Fruit fly (Drosophila melanogaster) whole organism, embryonic: ENCODE data around the gene CG15024.

Experiments
- CG1233 ChIP-seq: fragments of 200-800 bp; sonication (Bioruptor generic); optimal IDR thresholded peaks from 4 replicates; lab custom pipeline; 2018; ENCODE audit warnings: missing biosample characterization, mild to moderate bottlenecking, missing genetic modification characterization
- CG13775 ChIP-seq: fragments of 200-800 bp; sonication (Bioruptor generic); optimal IDR thresholded peaks from 3 replicates; lab custom pipeline; 2017; ENCODE audit warnings: missing biosample characterization, mild to moderate bottlenecking, missing genetic modification characterization
- CG15073 ChIP-seq: fragments of 200-800 bp; sonication (Bioruptor generic); optimal IDR thresholded peaks from 2 replicates; lab custom pipeline; 2016; ENCODE audit warnings: missing biosample characterization, missing genetic modification characterization
- CG15696 ChIP-seq: fragments of 200-800 bp; sonication (Bioruptor generic); optimal IDR thresholded peaks from 2 replicates; lab custom pipeline; 2019; ENCODE audit warnings: missing biosample characterization, mild to moderate bottlenecking, missing genetic modification characterization, moderate library complexity
- CG16813 ChIP-seq: fragments of 200-800 bp; sonication (Bioruptor generic); IDR thresholded peaks from 3 replicates; pipeline ENCODE4 v1.3.6; 2022; ENCODE audit warnings: missing biosample characterization, missing genetic modification characterization; ENCODE audit not compliant: partially characterized antibody
- CG17186 ChIP-seq: fragments of 200-800 bp; sonication (Bioruptor generic); optimal IDR thresholded peaks from 3 replicates; lab custom pipeline; 2017; ENCODE audit warnings: missing biosample characterization, missing genetic modification reagents, missing genetic modification characterization
- CG1832 ChIP-seq: fragments of 200-800 bp; sonication (Bioruptor generic); optimal IDR thresholded peaks from 2 replicates; lab custom pipeline; 2017; ENCODE audit warnings: missing biosample characterization, mild to moderate bottlenecking, missing genetic modification characterization, inconsistent platforms
- CG18764 ChIP-seq: fragments of 200-800 bp; sonication (Bioruptor generic); optimal IDR thresholded peaks from 3 replicates; lab custom pipeline; 2016; ENCODE audit warnings: missing biosample characterization, missing genetic modification characterization
- CG34224 ChIP-seq: fragments of 200-800 bp; sonication (Bioruptor generic); IDR thresholded peaks from 3 replicates; pipeline ENCODE4 v1.3.6; 2022; ENCODE audit warnings: missing biosample characterization, missing genetic modification characterization; ENCODE audit not compliant: partially characterized antibody
- CG3726 ChIP-seq: fragments of 200-800 bp; sonication (Bioruptor generic); IDR thresholded peaks from 3 replicates; pipeline ENCODE4, ENCODE4 v1.3.6; 2022; ENCODE audit warnings: missing biosample characterization, missing genetic modification characterization
- CG3995 ChIP-seq: fragments of 200-800 bp; sonication (Bioruptor generic); optimal IDR thresholded peaks from 3 replicates; lab custom pipeline; 2016; ENCODE audit warnings: missing biosample characterization, missing genetic modification characterization
- CG4707 ChIP-seq: fragments of 200-800 bp; sonication (Bioruptor generic); optimal IDR thresholded peaks from 2 replicates; lab custom pipeline; 2018; ENCODE audit warnings: missing biosample characterization, mild to moderate bottlenecking, missing genetic modification characterization, moderate library complexity
- CG6175 ChIP-seq: fragments of 200-800 bp; sonication (Bioruptor generic); IDR thresholded peaks from 3 replicates; pipeline ENCODE4 v1.3.6; 2022; ENCODE audit warnings: missing biosample characterization, missing genetic modification characterization
- CG6254 ChIP-seq: fragments of 200-800 bp; sonication (Bioruptor generic); optimal IDR thresholded peaks from 3 replicates; lab custom pipeline; 2017; ENCODE audit warnings: mild to moderate bottlenecking, missing biosample characterization, missing genetic modification reagents, missing genetic modification characterization
- Dp ChIP-seq: fragments of 200-800 bp; sonication (Bioruptor generic); optimal IDR thresholded peaks from 2 replicates; lab custom pipeline; 2018; ENCODE audit warnings: missing biosample characterization, mild to moderate bottlenecking, missing genetic modification characterization, moderate library complexity
- ERR ChIP-seq: fragments of 200-800 bp; sonication (Bioruptor generic); optimal IDR thresholded peaks from 2 replicates; lab custom pipeline; 2016; ENCODE audit warnings: missing biosample characterization, missing genetic modification characterization
- Ets65A ChIP-seq: fragments of 200-800 bp; sonication (Bioruptor generic); peaks from one replicate; lab custom pipeline; 2016; ENCODE audit warnings: missing biosample characterization, missing genetic modification characterization
- Fer2 ChIP-seq: fragments of 200-800 bp; sonication (Bioruptor generic); optimal IDR thresholded peaks from 2 replicates; lab custom pipeline; 2018; ENCODE audit warnings: missing biosample characterization, mild to moderate bottlenecking, missing genetic modification characterization, moderate library complexity
- Lhr ChIP-seq: fragments of 200-800 bp; sonication (Bioruptor generic); optimal IDR thresholded peaks from 3 replicates; lab custom pipeline; 2017; ENCODE audit warnings: mild to moderate bottlenecking, missing biosample characterization, missing genetic modification reagents, missing genetic modification characterization
- Lim3 ChIP-seq: fragments of 200-800 bp; sonication (Bioruptor generic); IDR thresholded peaks from 2 replicates; pipeline ENCODE4 v1.3.6; 2022; ENCODE audit warnings: missing biosample characterization, missing genetic modification characterization
- Mad ChIP-seq: fragments of 200-800 bp; sonication (Bioruptor generic); optimal IDR thresholded peaks from 2 replicates; lab custom pipeline; 2016; ENCODE audit warnings: missing biosample characterization, missing genetic modification characterization
- Med ChIP-seq: fragments of 200-800 bp; sonication (Bioruptor generic); peaks from one replicate; lab custom pipeline; 2016; ENCODE audit warnings: missing biosample characterization, missing genetic modification characterization, mild to moderate bottlenecking, inconsistent platforms, moderate library complexity
- Nf-YA ChIP-seq: fragments of 200-800 bp; sonication (Bioruptor generic); IDR thresholded peaks from 2 replicates; pipeline ENCODE4 v1.3.6; 2022; ENCODE audit warnings: missing biosample characterization, missing genetic modification characterization
- Oli ChIP-seq: fragments of 200-800 bp; sonication (Bioruptor generic); optimal IDR thresholded peaks from 2 replicates; lab custom pipeline; 2018; ENCODE audit warnings: missing biosample characterization, mild to moderate bottlenecking, missing genetic modification characterization, moderate library complexity
- Optix ChIP-seq: fragments of 200-800 bp; sonication (Bioruptor generic); IDR thresholded peaks from 3 replicates; pipeline ENCODE4 v1.3.6; 2022; ENCODE audit warnings: missing biosample characterization, missing genetic modification characterization
- Pdp1 ChIP-seq, 2 experiments: fragments of 200-800 bp; sonication (Bioruptor generic); optimal IDR thresholded peaks; 3 replicates each; lab custom pipeline; 2016; ENCODE audit warnings: missing biosample characterization in 2 of 2, missing genetic modification characterization in 2 of 2, mild to moderate bottlenecking in 1 of 2, moderate library complexity in 1 of 2
- Poxn ChIP-seq: fragments of 200-800 bp; sonication (Bioruptor generic); IDR thresholded peaks from 2 replicates; pipeline ENCODE4 v1.3.6; 2022; ENCODE audit warnings: missing biosample characterization, missing genetic modification characterization
- Ptx1 ChIP-seq: fragments of 200-800 bp; sonication (Bioruptor generic); IDR thresholded peaks from 2 replicates; pipeline ENCODE4 v1.3.6; 2022; ENCODE audit warnings: missing biosample characterization, missing genetic modification characterization
- Sry-β ChIP-seq: fragments of 200-800 bp; sonication (Bioruptor generic); optimal IDR thresholded peaks from 2 replicates; lab custom pipeline; 2018; ENCODE audit warnings: missing biosample characterization, mild to moderate bottlenecking, missing genetic modification characterization, moderate library complexity
- cad ChIP-seq: fragments of >200 bp; optimal IDR thresholded peaks from 2 replicates; lab custom pipeline; 2017; ENCODE audit warnings: missing biosample characterization, missing genetic modification characterization
- cas ChIP-seq: fragments of 200-800 bp; sonication (Bioruptor generic); IDR thresholded peaks from 2 replicates; pipeline ENCODE4 v1.3.6; 2022; ENCODE audit warnings: missing biosample characterization, missing genetic modification characterization
- cg ChIP-seq: fragments of 200-800 bp; sonication (Bioruptor generic); optimal IDR thresholded peaks from 3 replicates; lab custom pipeline; 2019; ENCODE audit warnings: missing biosample characterization, mild to moderate bottlenecking, missing genetic modification characterization, moderate library complexity
- chif ChIP-seq, 2 experiments: fragments of 200-800 bp; sonication (Bioruptor generic); optimal IDR thresholded peaks; 3 replicates each; lab custom pipeline; 2016; ENCODE audit warnings: missing biosample characterization in 2 of 2, missing genetic modification characterization in 2 of 2
- gsb-n ChIP-seq: fragments of 200-800 bp; sonication (Bioruptor generic); optimal IDR thresholded peaks from 3 replicates; lab custom pipeline; 2018; ENCODE audit warnings: missing biosample characterization, mild to moderate bottlenecking, missing genetic modification characterization
- knrl ChIP-seq: fragments of 200-800 bp; sonication (Bioruptor generic); IDR thresholded peaks from 3 replicates; pipeline ENCODE4 v1.3.6; 2022; ENCODE audit warnings: missing biosample characterization, missing genetic modification characterization; ENCODE audit not compliant: partially characterized antibody
- lbe ChIP-seq: fragments of 200-800 bp; sonication (Bioruptor generic); optimal IDR thresholded peaks from 2 replicates; lab custom pipeline; 2016; ENCODE audit warnings: missing biosample characterization, mild to moderate bottlenecking, missing genetic modification characterization
- repo ChIP-seq: fragments of 200-800 bp; sonication (Bioruptor generic); optimal IDR thresholded peaks from 2 replicates; lab custom pipeline; 2016; ENCODE audit warnings: missing biosample characterization, missing genetic modification characterization
- run ChIP-seq: fragments of 200-800 bp; sonication (Bioruptor generic); optimal IDR thresholded peaks from 3 replicates; lab custom pipeline; 2018; ENCODE audit warnings: missing biosample characterization, mild to moderate bottlenecking, missing genetic modification characterization
- sob ChIP-seq: fragments of 200-800 bp; sonication (Bioruptor generic); IDR thresholded peaks from 2 replicates; pipeline ENCODE4 v1.3.6; 2022; ENCODE audit warnings: missing biosample characterization, missing genetic modification characterization
- sr ChIP-seq: fragments of 200-800 bp; sonication (Bioruptor generic); IDR thresholded peaks from 3 replicates; pipeline ENCODE4 v1.3.6; 2022; ENCODE audit warnings: missing biosample characterization, missing genetic modification characterization
- wor ChIP-seq: fragments of 200-800 bp; sonication (Bioruptor generic); IDR thresholded peaks from 2 replicates; pipeline ENCODE4 v1.3.6; 2022; ENCODE audit warnings: missing biosample characterization, missing genetic modification characterization
- zen ChIP-seq: fragments of 200-800 bp; sonication (Bioruptor generic); optimal IDR thresholded peaks from 3 replicates; lab custom pipeline; 2018; ENCODE audit warnings: missing biosample characterization, mild to moderate bottlenecking, missing genetic modification characterization, moderate library complexity
- zf30C ChIP-seq: fragments of 200-800 bp; sonication (Bioruptor generic); optimal IDR thresholded peaks from 3 replicates; lab custom pipeline; 2018; ENCODE audit warnings: missing biosample characterization, mild to moderate bottlenecking, missing genetic modification characterization

CG15024 gene

DNA sequence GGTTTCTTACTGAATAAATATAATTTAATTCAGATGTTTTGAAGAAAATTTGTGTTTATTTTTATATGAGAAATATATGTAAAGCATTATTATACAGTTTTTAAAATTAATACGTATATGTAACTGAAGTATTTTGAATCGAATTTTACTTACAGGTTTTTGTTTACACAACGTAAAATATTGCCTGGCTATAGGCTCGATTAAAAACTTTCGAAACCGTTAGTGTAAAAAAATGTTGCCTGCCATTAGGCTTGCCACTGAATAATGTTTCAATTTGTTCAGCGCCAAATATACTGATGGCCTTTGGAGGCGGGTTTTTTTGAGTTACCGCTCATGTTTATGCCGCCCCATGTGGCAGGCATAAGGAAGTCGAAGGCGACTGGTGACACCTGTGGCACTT is 37.0 kb downstream of the CG15024 start (continued):
- TF ChIP-seq Sry-β (GFP tag; lab: Kevin White, UChicago) = no peak
- peak; percentile 54 for TF ChIP-seq Med (GFP tag; lab: Kevin White, UChicago)
- peak; percentile 42 for TF ChIP-seq Dp (GFP tag; lab: Kevin White, UChicago)
- no peak for TF ChIP-seq zen (tag; lab: Kevin White, UChicago)
- no peak for TF ChIP-seq Lim3 (GFP tag; lab: Robert Waterston, UW)
- TF ChIP-seq CG17186 (GFP tag; lab: Kevin White, UChicago) = no peak
- TF ChIP-seq CG15073 (GFP tag; lab: Kevin White, UChicago) = no peak
- TF ChIP-seq Ptx1 = no peak
- no peak for TF ChIP-seq knrl
- TF ChIP-seq Fer2 (tag; lab: Kevin White, UChicago) = no peak
- no peak for TF ChIP-seq chif (GFP tag; optimal IDR thresholded peaks at IDR 0.05; lab: Kevin White, UChicago)
- TF ChIP-seq Nf-YA (GFP tag; lab: Robert Waterston, UW) = no peak
- TF ChIP-seq CG1832 (GFP tag; lab: Kevin White, UChicago) = no peak
- TF ChIP-seq CG3995 (GFP tag; lab: Kevin White, UChicago) = no peak

DNA sequence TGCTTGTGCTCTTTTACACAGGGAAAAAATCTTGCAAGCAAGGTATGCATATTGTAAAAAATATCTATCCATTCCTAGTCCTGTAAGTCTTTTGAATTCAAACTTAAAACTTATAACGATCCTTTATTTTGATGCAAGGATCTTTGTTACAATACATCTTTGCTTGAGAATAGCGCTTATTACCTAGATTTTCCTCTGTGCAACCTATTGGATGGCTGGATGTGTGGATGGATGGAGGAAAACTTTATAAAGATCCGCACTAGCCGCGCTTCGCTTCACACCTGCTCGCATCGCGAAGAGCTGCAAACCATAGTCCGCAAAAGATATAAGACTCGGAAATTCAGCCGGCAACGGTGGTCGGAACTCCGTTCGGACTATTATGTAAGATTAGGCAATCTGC is 42.3 kb downstream of the CG15024 start, which contains the start of gene CG15020:
Gene CG15020, plus strand, starts transcription at position 301 of the 400 bp plus-strand sequence.
- 0 out of 3 replicates have a peak, but pooled peaks have one; percentile 12 for TF ChIP-seq CG3726
- no peak for TF ChIP-seq CG18764 (GFP tag; lab: Kevin White, UChicago)
- TF ChIP-seq CG6254 (GFP tag; lab: Kevin White, UChicago) = no peak
- no peak for TF ChIP-seq CG15696 (tag; lab: Kevin White, UChicago)
- no peak for TF ChIP-seq Oli
- TF ChIP-seq CG13775 (GFP tag; lab: Kevin White, UChicago) = no peak
- TF ChIP-seq Pdp1 (GFP tag; optimal IDR thresholded peaks at IDR 0.05; lab: Kevin White, UChicago) = peak in 1 of 2 experiments; percentile 12

DNA sequence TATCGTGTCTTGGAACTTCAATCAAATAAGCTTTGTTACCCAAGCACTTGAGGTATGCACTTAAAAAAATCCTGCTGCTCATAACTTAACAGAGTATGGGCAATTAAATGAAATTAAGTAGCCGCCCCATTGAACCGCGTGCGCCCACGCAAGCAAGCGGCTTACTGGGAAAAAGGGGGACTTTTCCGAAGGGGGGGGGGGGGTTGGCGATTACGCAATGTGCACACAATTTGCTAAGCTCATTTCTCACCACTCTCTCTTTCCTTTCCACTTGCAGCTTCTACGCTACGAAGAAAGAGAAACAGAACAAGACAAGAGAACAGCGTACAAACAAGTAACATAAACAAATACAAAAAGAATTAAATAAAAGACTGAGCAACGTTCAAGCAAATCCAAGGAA is 46.1 kb downstream of the CG15024 start:
- TF ChIP-seq Pdp1 (GFP tag; optimal IDR thresholded peaks at IDR 0.05; lab: Kevin White, UChicago) (peak in 1 of 2 experiments; percentile 62), sr (GFP tag; lab: Robert Waterston, UW) (peak; percentile 48; the same call in 1 of the 3 replicates), CG4707 (GFP tag; lab: Kevin White, UChicago) (no peak), Poxn (GFP tag; lab: Robert Waterston, UW) (no peak), repo (GFP tag; lab: Kevin White, UChicago) (no peak), Ets65A (peak; percentile 86), cas (GFP tag; lab: Robert Waterston, UW) (no peak)
- TF ChIP-seq, all 482 proteins: peak for 3

DNA sequence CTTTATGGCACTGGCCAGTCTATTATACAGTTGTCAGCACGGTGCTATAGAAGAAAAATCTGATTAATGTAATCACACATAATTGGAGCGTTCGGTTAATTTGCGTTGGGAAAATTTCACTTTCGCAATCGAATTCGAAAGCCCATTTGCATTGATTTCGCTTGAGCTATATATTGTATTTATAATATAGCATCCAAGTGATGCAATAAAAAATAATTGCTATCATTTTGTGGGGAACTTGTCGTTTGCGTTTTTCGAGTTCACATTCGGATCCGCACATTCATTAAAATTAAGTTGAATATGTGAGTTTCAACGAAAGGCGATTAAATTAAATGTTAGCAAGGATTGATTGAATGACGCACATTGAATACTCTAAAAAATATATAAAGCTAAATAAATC is 46.6 kb downstream of the CG15024 start:
- TF ChIP-seq zf30C (no peak), Mad (GFP tag; lab: Kevin White, UChicago) (no peak), CG1233 (GFP tag; lab: Kevin White, UChicago) (no peak), CG16813 (no peak)
- TF ChIP-seq, all 482 proteins: peak for 0

DNA sequence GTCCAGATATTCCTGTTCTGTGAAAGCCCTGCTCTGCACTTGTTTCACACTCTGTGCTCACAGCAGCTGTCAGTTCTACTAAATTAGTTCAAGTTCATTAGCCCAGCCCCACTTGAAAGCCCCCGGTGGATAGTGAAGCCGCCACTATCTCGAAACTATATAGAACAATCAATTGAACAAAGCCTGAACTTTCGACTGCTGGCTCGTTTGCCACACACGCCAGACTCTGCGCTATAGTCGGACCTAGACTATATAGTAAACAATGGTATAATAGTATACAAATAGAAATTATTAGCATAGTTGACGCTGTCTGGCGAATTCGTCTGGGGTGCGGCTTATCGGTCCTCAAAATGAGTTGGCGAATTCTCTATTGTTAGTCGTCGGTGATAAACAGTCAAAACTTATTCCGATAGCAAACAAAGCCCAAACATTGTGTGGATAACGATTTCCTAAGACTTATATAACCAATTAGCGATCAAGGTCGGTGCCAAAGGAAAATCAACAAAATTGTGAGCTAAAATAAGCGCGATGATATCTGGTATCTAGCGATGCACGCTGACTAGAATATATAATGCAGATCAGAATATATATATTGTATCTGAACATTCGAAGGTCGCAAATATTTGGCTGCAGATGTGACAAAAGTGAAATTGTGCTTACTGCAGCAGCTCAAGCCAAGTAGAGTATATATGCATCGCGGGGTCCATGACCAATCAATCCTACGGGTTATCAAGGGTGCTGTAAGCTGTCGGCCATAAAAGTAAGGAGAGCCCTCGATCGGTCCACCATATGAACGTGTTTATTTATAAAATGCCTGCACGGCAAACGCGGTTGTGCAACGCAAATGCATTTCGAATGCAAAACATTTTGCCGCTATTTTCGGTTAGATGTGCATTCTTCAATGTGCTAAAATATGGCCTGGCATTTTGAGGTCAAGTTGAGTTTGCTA is 48.0 kb downstream of the CG15024 start:
- TF ChIP-seq CG6175 (GFP tag; lab: Robert Waterston, UW) (no peak), Sry-β (GFP tag; lab: Kevin White, UChicago) (no peak), CG34224 (GFP tag; lab: Robert Waterston, UW) (no peak), lbe (GFP tag; lab: Kevin White, UChicago) (no peak), run (tag; lab: Kevin White, UChicago) (no peak), cg (GFP tag; lab: Kevin White, UChicago) (no peak), Ets65A (peak; percentile 31), wor (GFP tag; lab: Robert Waterston, UW) (no peak), gsb-n (tag; lab: Kevin White, UChicago) (no peak), Optix (GFP tag; lab: Robert Waterston, UW) (no peak), sob (GFP tag; lab: Robert Waterston, UW) (no peak), ERR (GFP tag; lab: Kevin White, UChicago) (no peak), cad (GFP tag; lab: Kevin White, UChicago) (no peak), Lhr (GFP tag; lab: Kevin White, UChicago) (no peak)
